Fruit fly (Drosophila melanogaster): ENCODE results near the gene CG1545.

The CG1545 gene

DNA sequence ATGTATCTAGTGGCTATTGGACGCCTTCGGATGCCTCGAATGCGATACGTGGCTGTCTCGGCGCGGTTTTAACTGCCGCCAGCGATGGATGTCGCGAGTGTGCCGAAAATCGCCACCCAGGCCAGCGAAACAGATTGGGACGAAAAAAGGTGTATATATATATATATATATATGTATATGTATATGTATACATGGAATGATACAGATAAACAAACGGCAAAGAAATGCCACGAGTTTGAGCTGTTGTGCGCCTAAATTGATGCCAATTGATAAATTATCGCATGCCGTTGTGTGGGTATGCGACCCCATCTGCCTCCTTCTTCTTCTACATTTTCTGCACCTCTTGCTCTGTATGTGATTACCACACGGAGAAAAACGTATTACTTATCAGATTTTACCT lies at the start of gene CG1545:
Gene CG1545 (minus strand): TSS at position 101 of the 400 bp plus-strand sequence.
- no peak for TF ChIP-seq CG6854 (GFP tag; optimal IDR thresholded peaks at IDR 0.05)
- TF ChIP-seq CG6276 (GFP tag; optimal IDR thresholded peaks at IDR 0.05), result no peak
- no peak for TF ChIP-seq CG8632 (GFP tag; optimal IDR thresholded peaks at IDR 0.05)
- no peak for TF ChIP-seq eg (GFP tag; IDR thresholded peaks at IDR 0.05)
- no peak for TF ChIP-seq salr (GFP tag; optimal IDR thresholded peaks at IDR 0.05)
- no peak for TF ChIP-seq CG7368 (GFP tag; optimal IDR thresholded peaks at IDR 0.05)
- no peak for TF ChIP-seq CG6163 (GFP tag; IDR thresholded peaks at IDR 0.05)
- TF ChIP-seq OdsH (GFP tag; optimal IDR thresholded peaks at IDR 0.05), result no peak
- no peak for TF ChIP-seq dsx (GFP tag; optimal IDR thresholded peaks at IDR 0.05; ENCODE audit: poor library complexity, severe bottlenecking)
- no peak for TF ChIP-seq CG11762 (GFP tag; optimal IDR thresholded peaks at IDR 0.05; ENCODE audit: insufficient read depth)
- no peak for TF ChIP-seq Eip78C (GFP tag)
- no peak for TF ChIP-seq Sox14 (GFP tag; optimal IDR thresholded peaks at IDR 0.05)
- TF ChIP-seq topi (GFP tag; optimal IDR thresholded peaks at IDR 0.05), result no peak
- TF ChIP-seq spab (GFP tag; optimal IDR thresholded peaks at IDR 0.05), result no peak
- TF ChIP-seq CG31627 (GFP tag; optimal IDR thresholded peaks at IDR 0.05), result no peak
- TF ChIP-seq CG10631 (GFP tag; optimal IDR thresholded peaks at IDR 0.05), result no peak

DNA sequence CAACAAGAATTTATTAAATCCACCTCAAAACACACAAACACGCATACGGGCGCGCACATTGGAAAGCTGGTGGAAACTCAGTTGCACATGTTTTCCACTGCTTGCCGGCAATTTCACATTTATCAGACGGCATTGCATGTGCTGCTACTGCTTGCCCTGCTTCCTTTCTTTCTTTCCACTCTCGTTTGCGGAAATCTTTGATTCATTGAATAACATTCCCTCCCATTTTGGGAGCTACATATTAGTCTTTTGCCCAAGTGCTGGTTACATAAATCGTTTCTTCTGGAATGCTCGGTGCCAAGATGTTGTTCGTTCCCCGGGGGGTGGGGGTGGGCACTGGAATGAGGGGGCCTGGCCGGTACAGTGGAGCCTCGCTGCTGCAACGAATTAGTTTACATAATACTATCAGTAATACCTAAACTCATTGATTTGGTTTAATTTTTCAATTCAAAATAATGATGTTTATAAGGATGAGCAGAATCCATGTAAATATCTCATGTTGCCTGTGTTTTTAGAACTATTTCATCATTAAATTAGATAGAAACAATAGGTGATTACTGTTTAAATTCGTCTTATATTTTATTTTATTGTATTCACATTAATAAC lies 49.5 kb upstream of the CG1545 start:
- TF ChIP-seq CG34406 (GFP tag; optimal IDR thresholded peaks at IDR 0.05), result no peak
- 0 out of 2 replicates have a peak, but pooled peaks have one; percentile 18 for TF ChIP-seq Gug (GFP tag; IDR thresholded peaks at IDR 0.05)
- peak; percentile 23; the same call in 1 of the 3 replicates for TF ChIP-seq CG6163 (GFP tag; IDR thresholded peaks at IDR 0.05)
- TF ChIP-seq vri (GFP tag; optimal IDR thresholded peaks at IDR 0.05), result peak; percentile 87
- TF ChIP-seq CG8119 (GFP tag; IDR thresholded peaks at IDR 0.05), result peak; percentile 52; the same call in 2 of the 3 replicates
- TF ChIP-seq CG3032 (tag; optimal IDR thresholded peaks at IDR 0.05), result peak; percentile 22
- peak; percentile 54 for TF ChIP-seq CG15336 (GFP tag; IDR thresholded peaks at IDR 0.05)
- no peak for TF ChIP-seq ss (GFP tag; optimal IDR thresholded peaks at IDR 0.05)
- TF ChIP-seq eg (GFP tag; IDR thresholded peaks at IDR 0.05), result peak; percentile 75

DNA sequence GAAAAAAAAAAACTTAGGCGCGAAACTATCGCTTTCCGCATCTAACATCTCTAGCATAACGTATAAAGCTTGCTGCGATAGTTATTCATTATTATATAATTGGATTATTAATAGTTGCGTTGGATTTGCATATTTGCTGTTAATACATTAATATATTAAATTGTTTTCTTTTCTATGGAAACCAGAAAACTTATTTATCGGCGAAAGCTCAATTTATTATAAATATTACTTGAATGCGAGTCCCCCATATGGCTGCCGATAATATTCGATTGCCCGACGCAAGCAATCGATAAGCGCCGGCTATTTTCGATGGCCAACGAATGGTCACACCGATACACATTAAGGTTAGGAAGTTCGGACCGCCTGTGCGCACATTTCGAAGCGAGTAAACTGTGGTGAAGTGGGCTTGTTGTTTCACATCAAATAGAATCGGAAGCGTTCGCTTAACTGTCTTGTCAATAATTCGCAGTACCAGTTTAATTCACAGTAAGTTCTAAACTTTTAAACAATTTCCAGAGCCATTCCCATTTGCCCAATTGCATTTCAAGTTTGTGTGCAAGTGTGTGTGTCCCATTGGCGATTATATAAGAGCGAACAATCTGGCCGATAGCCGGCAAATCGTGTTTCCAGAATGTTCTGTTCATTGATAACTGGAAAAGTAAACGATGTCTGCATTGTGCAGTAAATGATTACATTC lies 48.9 kb upstream of the CG1545 start, which contains the start of gene Hsp60A:
Gene Hsp60A (plus strand): TSS at position 335 of the 697 bp plus-strand sequence.
- TF ChIP-seq Sox14 (GFP tag; optimal IDR thresholded peaks at IDR 0.05) (peak; percentile 26), pdm3 (GFP tag; optimal IDR thresholded peaks at IDR 0.05) (peak; percentile 64), topi (GFP tag; optimal IDR thresholded peaks at IDR 0.05) (peak; percentile 35), fd59A (GFP tag; optimal IDR thresholded peaks at IDR 0.05) (no peak), Ets21C (GFP tag; optimal IDR thresholded peaks at IDR 0.05) (peak; percentile 45), ss (GFP tag; optimal IDR thresholded peaks at IDR 0.05) (no peak), Eip78C (GFP tag) (peak; percentile 78), dac (GFP tag; optimal IDR thresholded peaks at IDR 0.05) (no peak), fd85E (GFP tag; optimal IDR thresholded peaks at IDR 0.05) (no peak), CG9139 (GFP tag; optimal IDR thresholded peaks at IDR 0.05) (no peak), CG8119 (GFP tag; IDR thresholded peaks at IDR 0.05) (no peak), eg (GFP tag; IDR thresholded peaks at IDR 0.05) (peak; percentile 53; the same call in 2 of the 3 replicates), Smox (GFP tag; optimal IDR thresholded peaks at IDR 0.05) (peak; percentile 50), CG11294 (GFP tag; IDR thresholded peaks at IDR 0.05) (no peak), CG6276 (GFP tag; optimal IDR thresholded peaks at IDR 0.05) (no peak), vri (GFP tag; optimal IDR thresholded peaks at IDR 0.05) (peak; percentile 97), Hr39 (GFP tag; optimal IDR thresholded peaks at IDR 0.05) (peak; percentile 35), salr (GFP tag; optimal IDR thresholded peaks at IDR 0.05) (peak in 1 of 2 experiments; percentile 31), Gug (GFP tag; IDR thresholded peaks at IDR 0.05) (0 out of 2 replicates have a peak, but pooled peaks have one; percentile 15), CG1621 (tag; optimal IDR thresholded peaks at IDR 0.05) (no peak), dsx (GFP tag; optimal IDR thresholded peaks at IDR 0.05; ENCODE audit: poor library complexity, severe bottlenecking) (no peak), lz (GFP tag; optimal IDR thresholded peaks at IDR 0.05) (peak; percentile 45), Sox15 (GFP tag; optimal IDR thresholded peaks at IDR 0.05) (peak; percentile 14), CG16779 (tag; optimal IDR thresholded peaks at IDR 0.05) (no peak), spab (GFP tag; optimal IDR thresholded peaks at IDR 0.05) (no peak), CG3919 (GFP tag; optimal IDR thresholded peaks at IDR 0.05) (peak; percentile 46), CG11762 (GFP tag; optimal IDR thresholded peaks at IDR 0.05; ENCODE audit: insufficient read depth) (no peak), CG15336 (GFP tag; IDR thresholded peaks at IDR 0.05) (no peak), CG4318 (GFP tag; optimal IDR thresholded peaks at IDR 0.05) (peak; percentile 20), Met (GFP tag; optimal IDR thresholded peaks at IDR 0.05) (peak; percentile 54), CG6792 (GFP tag; optimal IDR thresholded peaks at IDR 0.05) (no peak), Lpt (GFP tag; optimal IDR thresholded peaks at IDR 0.05) (no peak), cyc (GFP tag; optimal IDR thresholded peaks at IDR 0.05) (peak; percentile 15), acj6 (GFP tag; optimal IDR thresholded peaks at IDR 0.05) (peak; percentile 58), OdsH (GFP tag; optimal IDR thresholded peaks at IDR 0.05) (peak; percentile 53), CG7368 (GFP tag; optimal IDR thresholded peaks at IDR 0.05) (no peak)

All from whole organism, prepupa.